Worm (Caenorhabditis elegans) whole organism, L1 larva: ENCODE measurements around the gene H34I24.1.

Source experiments
- C04F5.9 ChIP-seq: sonication (generic microtip); optimal IDR thresholded peaks from 2 replicates; lab custom pipeline; 2016; ENCODE audit warnings: missing genetic modification characterization, missing compliant biosample characterization
- C16A3.4 ChIP-seq: fragments of 150-350 bp; optimal IDR thresholded peaks from 2 replicates; lab custom pipeline; 2014; ENCODE audit warnings: missing biosample characterization, missing genetic modification characterization
- C34B4.2 ChIP-seq: sonication (generic microtip); optimal IDR thresholded peaks from 2 replicates; lab custom pipeline; 2017; ENCODE audit warnings: mild to moderate bottlenecking, missing genetic modification characterization, missing compliant biosample characterization
- F16B12.6 ChIP-seq: fragments of 150-350 bp; optimal IDR thresholded peaks from 2 replicates; lab custom pipeline; 2014; ENCODE audit warnings: missing biosample characterization, missing genetic modification characterization
- Y116A8C.19 ChIP-seq: sonication (generic microtip); optimal IDR thresholded peaks from 2 replicates; lab custom pipeline; 2016; ENCODE audit warnings: missing compliant biosample characterization, missing genetic modification characterization, borderline replicate concordance
- aha-1 ChIP-seq: fragments of 150-350 bp; optimal IDR thresholded peaks from 2 replicates; lab custom pipeline; 2014; ENCODE audit warnings: missing biosample characterization, missing genetic modification characterization
- aly-2 ChIP-seq: fragments of 150-350 bp; optimal IDR thresholded peaks from 2 replicates; lab custom pipeline; 2014; ENCODE audit warnings: missing biosample characterization, missing genetic modification characterization
- ama-1 ChIP-seq: fragments of 150-350 bp; optimal IDR thresholded peaks from 2 replicates; lab custom pipeline; 2014
- ceh-82 ChIP-seq, 3 experiments: fragments of 150-350 bp in 1 of 3; sonication (generic microtip) in 2 of 3; optimal IDR thresholded peaks; 2 replicates each; lab custom pipeline; 2014 to 2017; ENCODE audit warnings: missing biosample characterization in 3 of 3, missing genetic modification characterization in 3 of 3
- ceh-88 ChIP-seq: fragments of 200-800 bp; sonication (Bioruptor generic); IDR thresholded peaks from 2 replicates; pipeline ENCODE4 v1.3.6; 2022; ENCODE audit warnings: missing genetic modification characterization, missing compliant biosample characterization
- ceh-90 ChIP-seq: sonication (generic microtip); optimal IDR thresholded peaks from 2 replicates; lab custom pipeline; 2016; ENCODE audit warnings: missing genetic modification characterization, missing compliant biosample characterization
- ces-1 ChIP-seq: fragments of 150-350 bp; optimal IDR thresholded peaks from 2 replicates; lab custom pipeline; 2014; ENCODE audit warnings: missing biosample characterization, missing genetic modification reagents, missing genetic modification characterization
- dpl-1 ChIP-seq, 3 experiments: fragments of 150-350 bp in 2 of 3; sonication (generic microtip) in 1 of 3; optimal IDR thresholded peaks; 2 replicates each; lab custom pipeline; 2014 to 2017; ENCODE audit warnings: missing biosample characterization in 3 of 3, missing genetic modification characterization in 3 of 3, missing genetic modification reagents in 3 of 3
- dsc-1 ChIP-seq: sonication (generic microtip); optimal IDR thresholded peaks from 2 replicates; lab custom pipeline; 2016; ENCODE audit warnings: mild to moderate bottlenecking, missing genetic modification characterization, missing compliant biosample characterization
- efl-1 ChIP-seq, 4 experiments: fragments of 150-350 bp; optimal IDR thresholded peaks in 3 of 4; peaks in 1 of 4; 1 replicate in 1 of 4; 2 replicates in 3 of 4; lab custom pipeline; 2014; ENCODE audit warnings: missing biosample characterization in 2 of 4, missing genetic modification characterization in 2 of 4, missing genetic modification reagents in 2 of 4
- egl-27 ChIP-seq, 2 experiments: fragments of 150-350 bp in 1 of 2; sonication (generic microtip); optimal IDR thresholded peaks; 3 replicates each; lab custom pipeline; 2017 to 2018; ENCODE audit warnings: missing biosample characterization in 2 of 2, missing genetic modification characterization in 2 of 2, missing genetic modification reagents in 2 of 2
- elt-2 ChIP-seq: sonication (generic microtip); optimal IDR thresholded peaks from 2 replicates; lab custom pipeline; 2016; ENCODE audit warnings: missing genetic modification characterization, mild to moderate bottlenecking, inconsistent platforms, missing compliant biosample characterization, missing genetic modification reagents
- elt-3 ChIP-seq, 6 experiments: fragments of 150-350 bp in 1 of 6; sonication (generic microtip); optimal IDR thresholded peaks; 2 replicates each; lab custom pipeline; 2017 to 2018; ENCODE audit warnings: missing biosample characterization in 6 of 6, missing genetic modification characterization in 6 of 6, inconsistent platforms in 1 of 6
- ets-5 ChIP-seq: fragments of 200-800 bp; sonication (Bioruptor generic); IDR thresholded peaks from 2 replicates; pipeline ENCODE4 v1.3.6; 2022; ENCODE audit warnings: missing genetic modification characterization, missing compliant biosample characterization
- fkh-8 ChIP-seq: sonication (generic microtip); optimal IDR thresholded peaks from 2 replicates; lab custom pipeline; 2016; ENCODE audit warnings: mild to moderate bottlenecking, missing genetic modification characterization, missing compliant biosample characterization
- fos-1 ChIP-seq: fragments of 150-350 bp; optimal IDR thresholded peaks from 2 replicates; lab custom pipeline; 2014; ENCODE audit warnings: missing biosample characterization, missing genetic modification characterization
- hpl-2 ChIP-seq: fragments of 150-350 bp; optimal IDR thresholded peaks from 2 replicates; lab custom pipeline; 2014; ENCODE audit warnings: missing biosample characterization, missing genetic modification reagents, missing genetic modification characterization
- jun-1 ChIP-seq: fragments of 150-350 bp; optimal IDR thresholded peaks from 2 replicates; lab custom pipeline; 2014; ENCODE audit warnings: missing biosample characterization, missing genetic modification reagents, missing genetic modification characterization
- lin-13 ChIP-seq: fragments of 150-350 bp; optimal IDR thresholded peaks from 2 replicates; lab custom pipeline; 2014; ENCODE audit warnings: missing biosample characterization, missing genetic modification reagents, missing genetic modification characterization
- lin-15B ChIP-seq: fragments of 150-350 bp; sonication (generic microtip); optimal IDR thresholded peaks from 3 replicates; lab custom pipeline; 2014; ENCODE audit warnings: missing biosample characterization, missing genetic modification characterization
- lin-35 ChIP-seq, 2 experiments: fragments of 150-350 bp; optimal IDR thresholded peaks; 2 replicates each; lab custom pipeline; 2014; ENCODE audit warnings: missing biosample characterization in 2 of 2, missing genetic modification characterization in 2 of 2, missing genetic modification reagents in 2 of 2
- lin-39 ChIP-seq: fragments of 150-350 bp; optimal IDR thresholded peaks from 2 replicates; lab custom pipeline; 2014; ENCODE audit warnings: missing biosample characterization, missing genetic modification reagents, missing genetic modification characterization
- lsy-2 ChIP-seq, 2 experiments: fragments of 150-350 bp; optimal IDR thresholded peaks; 2 replicates each; lab custom pipeline; 2014; ENCODE audit warnings: missing biosample characterization in 2 of 2, missing genetic modification characterization in 2 of 2
- mef-2 ChIP-seq: fragments of 150-350 bp; optimal IDR thresholded peaks from 2 replicates; lab custom pipeline; 2014; ENCODE audit warnings: missing biosample characterization, missing genetic modification characterization
- mep-1 ChIP-seq: fragments of 150-350 bp; optimal IDR thresholded peaks from 2 replicates; lab custom pipeline; 2014; ENCODE audit warnings: missing biosample characterization, missing genetic modification characterization
- nhr-11 ChIP-seq: fragments of 150-350 bp; optimal IDR thresholded peaks from 2 replicates; lab custom pipeline; 2014; ENCODE audit warnings: missing biosample characterization, missing genetic modification characterization
- nhr-19 ChIP-seq: fragments of 200-800 bp; sonication (Bioruptor generic); conservative IDR thresholded peaks from 2 replicates; pipeline ENCODE4 v1.3.6; 2022; ENCODE audit warnings: missing genetic modification characterization, missing compliant biosample characterization
- nhr-20 ChIP-seq: sonication (generic microtip); optimal IDR thresholded peaks from 2 replicates; lab custom pipeline; 2016; ENCODE audit warnings: mild to moderate bottlenecking, missing genetic modification characterization, missing compliant biosample characterization
- nhr-28 ChIP-seq: fragments of 150-350 bp; optimal IDR thresholded peaks from 2 replicates; lab custom pipeline; 2014; ENCODE audit warnings: missing biosample characterization, missing genetic modification characterization
- nhr-47 ChIP-seq: sonication (generic microtip); optimal IDR thresholded peaks from 2 replicates; lab custom pipeline; 2016; ENCODE audit warnings: mild to moderate bottlenecking, missing genetic modification characterization, moderate library complexity, missing compliant biosample characterization
- nhr-71 ChIP-seq: sonication (generic microtip); optimal IDR thresholded peaks from 2 replicates; lab custom pipeline; 2016; ENCODE audit warnings: mild to moderate bottlenecking, missing genetic modification characterization, moderate library complexity, missing compliant biosample characterization
- nhr-77 ChIP-seq: fragments of 150-350 bp; optimal IDR thresholded peaks from 2 replicates; lab custom pipeline; 2014; ENCODE audit warnings: missing biosample characterization, missing genetic modification characterization
- nhr-84 ChIP-seq: sonication (generic microtip); optimal IDR thresholded peaks from 2 replicates; lab custom pipeline; 2017; ENCODE audit warnings: missing biosample characterization, missing genetic modification characterization
- nhr-90 ChIP-seq: sonication (generic microtip); optimal IDR thresholded peaks from 2 replicates; lab custom pipeline; 2016; ENCODE audit warnings: mild to moderate bottlenecking, missing genetic modification characterization, missing compliant biosample characterization; ENCODE audit not compliant: poor library complexity
- pag-3 ChIP-seq: sonication (generic microtip); optimal IDR thresholded peaks from 2 replicates; lab custom pipeline; 2017; ENCODE audit warnings: missing genetic modification characterization, mild to moderate bottlenecking, missing compliant biosample characterization, antibody characterized with exemption, borderline replicate concordance; ENCODE audit not compliant: insufficient read depth
- pqm-1 ChIP-seq: sonication (generic microtip); optimal IDR thresholded peaks from 3 replicates; lab custom pipeline; 2017; ENCODE audit warnings: missing biosample characterization, missing genetic modification characterization
- skn-1 ChIP-seq: fragments of 150-350 bp; optimal IDR thresholded peaks from 2 replicates; lab custom pipeline; 2014; ENCODE audit warnings: missing biosample characterization, missing genetic modification characterization
- snpc-4 ChIP-seq: fragments of 150-350 bp; optimal IDR thresholded peaks from 2 replicates; lab custom pipeline; 2014; ENCODE audit warnings: missing biosample characterization, missing genetic modification characterization
- snu-23 ChIP-seq: sonication (generic microtip); optimal IDR thresholded peaks from 2 replicates; lab custom pipeline; 2016; ENCODE audit warnings: missing genetic modification characterization, missing compliant biosample characterization
- swsn-7 ChIP-seq: sonication (generic microtip); optimal IDR thresholded peaks from 2 replicates; lab custom pipeline; 2016; ENCODE audit warnings: missing genetic modification characterization, missing compliant biosample characterization
- tbx-2 ChIP-seq: sonication (generic microtip); optimal IDR thresholded peaks from 2 replicates; lab custom pipeline; 2016; ENCODE audit warnings: missing genetic modification characterization, missing compliant biosample characterization
- unc-86 ChIP-seq: sonication (generic microtip); optimal IDR thresholded peaks from 2 replicates; lab custom pipeline; 2016; ENCODE audit warnings: missing genetic modification characterization, missing compliant biosample characterization
- vab-15 ChIP-seq: sonication (generic microtip); optimal IDR thresholded peaks from 2 replicates; lab custom pipeline; 2017; ENCODE audit warnings: missing genotype, mild to moderate bottlenecking, missing genetic modification characterization, missing compliant biosample characterization
- xbp-1 ChIP-seq: sonication (generic microtip); optimal IDR thresholded peaks from 2 replicates; lab custom pipeline; 2016; ENCODE audit warnings: missing genetic modification characterization, missing compliant biosample characterization
- zag-1 ChIP-seq: fragments of 150-350 bp; optimal IDR thresholded peaks from 2 replicates; lab custom pipeline; 2014; ENCODE audit warnings: missing biosample characterization, missing genetic modification characterization
- zip-4 ChIP-seq: fragments of 200-800 bp; sonication (Bioruptor generic); optimal IDR thresholded peaks from 2 replicates; lab custom pipeline; 2018; ENCODE audit warnings: mild to moderate bottlenecking, missing genetic modification characterization, moderate library complexity, missing compliant biosample characterization

Gene H34I24.1

DNA sequence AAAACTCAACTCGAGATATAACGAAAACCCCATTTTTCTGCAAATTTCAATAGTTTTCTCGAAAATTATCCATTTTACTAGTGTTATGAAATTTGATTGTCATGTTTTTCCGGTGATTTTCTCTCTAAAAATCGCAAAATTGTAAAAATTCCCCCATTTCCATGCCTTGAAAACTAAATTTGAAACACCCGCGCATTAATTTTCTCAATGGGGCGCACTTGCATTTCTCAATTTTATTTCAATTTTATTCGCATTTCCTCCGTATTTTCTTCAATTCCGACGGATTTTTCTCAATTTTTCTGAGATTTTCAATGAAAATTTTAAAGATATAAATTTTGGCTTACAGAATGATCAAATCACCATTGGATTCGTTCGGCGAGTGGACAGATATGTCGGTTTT is 41.8 kb upstream of the H34I24.1 start, which contains the start of gene Y71H2AM.3:
Gene Y71H2AM.3 (plus strand): TSS at position 347 of the 400 bp plus-strand sequence.
- TF ChIP-seq snu-23 (GFP tag; lab: Kevin White, UChicago) (peak; percentile 43), ceh-90 (tag; lab: Kevin White, UChicago) (no peak), mep-1 (tag; lab: Kevin White, UChicago) (peak; percentile 70), nhr-77 (tag; lab: Kevin White, UChicago) (no peak), lin-13 (GFP tag; lab: Kevin White, UChicago) (peak; percentile 23), efl-1 (optimal IDR thresholded peaks at IDR 0.05; lab: Kevin White, UChicago) (peak; percentile 95 to 96), efl-1 (GFP tag; optimal IDR thresholded peaks at IDR 0.05 in 1 of 2; lab: Kevin White, UChicago) (peak; percentile 95 to 99), fkh-8 (tag; lab: Kevin White, UChicago) (peak; percentile 40), elt-3 (tag; optimal IDR thresholded peaks at IDR 0.05; lab: Kevin White, UChicago) (peak in 1 of 6 experiments; percentile 37), ceh-88 (GFP tag; lab: Robert Waterston, UW) (no peak), hpl-2 (no peak), elt-2 (tag; lab: Kevin White, UChicago) (no peak), dsc-1 (peak; percentile 62), vab-15 (tag; lab: Kevin White, UChicago) (peak; percentile 32), swsn-7 (tag; lab: Kevin White, UChicago) (peak; percentile 41), unc-86 (tag; lab: Kevin White, UChicago) (peak; percentile 23), nhr-19 (GFP tag; lab: Robert Waterston, UW) (peak; percentile 51), lsy-2 (tag; optimal IDR thresholded peaks at IDR 0.05; lab: Kevin White, UChicago) (peak; percentile 67 to 75), dpl-1 (GFP tag; optimal IDR thresholded peaks at IDR 0.05; lab: Kevin White, UChicago) (peak; percentile 92 to 94 (median 93)), C16A3.4 (tag; lab: Kevin White, UChicago) (peak; percentile 6), nhr-28 (tag; lab: Kevin White, UChicago) (no peak), nhr-71 (tag; lab: Kevin White, UChicago) (peak; percentile 66), lin-15B (tag; lab: Kevin White, UChicago) (peak; percentile 48), ceh-82 (tag; optimal IDR thresholded peaks at IDR 0.05; lab: Kevin White, UChicago) (peak in 2 of 3 experiments; percentile 25 to 67), zip-4 (peak; percentile 10), jun-1 (tag; lab: Kevin White, UChicago) (peak; percentile 11), tbx-2 (tag; lab: Kevin White, UChicago) (peak; percentile 35), ama-1 (lab: Kevin White, UChicago) (peak; percentile 1), nhr-47 (tag; lab: Kevin White, UChicago) (peak; percentile 75), lin-39 (no peak), ets-5 (GFP tag; lab: Robert Waterston, UW) (no peak), C34B4.2 (tag; lab: Kevin White, UChicago) (no peak), nhr-90 (peak; percentile 30), C04F5.9 (peak; percentile 40), snpc-4 (tag; lab: Kevin White, UChicago) (peak; percentile 4), xbp-1 (tag; lab: Kevin White, UChicago) (peak; percentile 52), lin-35 (GFP tag; optimal IDR thresholded peaks at IDR 0.05; lab: Kevin White, UChicago) (peak; percentile 95 to 96), F16B12.6 (tag; lab: Kevin White, UChicago) (peak; percentile 37), fos-1 (tag; lab: Kevin White, UChicago) (peak; percentile 38), zag-1 (tag; lab: Kevin White, UChicago) (no peak), nhr-20 (tag; lab: Kevin White, UChicago) (peak; percentile 27)

DNA sequence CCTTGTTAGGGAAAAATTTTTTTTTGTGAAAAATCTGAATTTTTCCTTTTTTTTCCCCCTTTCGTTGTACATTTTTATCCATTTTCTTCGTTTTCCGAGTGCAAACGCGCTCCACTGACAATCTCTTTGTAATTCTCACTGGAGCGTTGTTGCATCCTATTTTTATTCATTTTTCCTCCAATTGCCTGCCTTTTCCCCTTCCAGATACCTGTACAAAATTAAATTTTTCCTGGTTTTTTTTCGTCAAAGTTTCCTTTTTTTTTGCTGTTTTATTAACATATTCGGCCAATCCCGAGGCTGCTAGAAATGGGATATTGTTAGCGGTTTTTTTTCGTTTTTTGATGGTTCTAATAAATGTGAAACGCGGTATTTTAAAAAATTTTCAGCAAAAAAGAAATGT is 35.4 kb upstream of the H34I24.1 start:
- no peak for TF ChIP-seq pag-3 (tag; lab: Kevin White, UChicago)
- no peak for TF ChIP-seq Y116A8C.19
- no peak for TF ChIP-seq C34B4.2 (tag; lab: Kevin White, UChicago)
- TF ChIP-seq aly-2 = peak; percentile 23
- no peak for TF ChIP-seq mef-2 (tag; lab: Kevin White, UChicago)
- no peak for TF ChIP-seq zip-4
- TF ChIP-seq efl-1 (optimal IDR thresholded peaks at IDR 0.05; lab: Kevin White, UChicago) = peak; percentile 5 to 6
- no peak for TF ChIP-seq efl-1 (GFP tag; optimal IDR thresholded peaks at IDR 0.05 in 1 of 2; lab: Kevin White, UChicago)
- no peak for TF ChIP-seq nhr-11
- TF ChIP-seq skn-1 (tag; lab: Kevin White, UChicago) = no peak
- no peak for TF ChIP-seq egl-27 (tag; optimal IDR thresholded peaks at IDR 0.05; lab: Kevin White, UChicago)
- no peak for TF ChIP-seq aha-1 (tag; lab: Kevin White, UChicago)
- no peak for TF ChIP-seq nhr-84 (tag; lab: Kevin White, UChicago)
- peak; percentile 7 for TF ChIP-seq nhr-71 (tag; lab: Kevin White, UChicago)
- TF ChIP-seq ces-1 = no peak
- TF ChIP-seq pqm-1 (tag; lab: Kevin White, UChicago) = no peak
